Fruit fly (Drosophila melanogaster) whole organism, embryonic: ENCODE data around the gene Dhpr.

Source experiments
- Abd-B ChIP-seq: fragments of 200-800 bp; sonication (Bioruptor generic); optimal IDR thresholded peaks from 2 replicates; lab custom pipeline; 2018; ENCODE audit warnings: missing biosample characterization, mild to moderate bottlenecking, missing genetic modification characterization, moderate library complexity
- Blimp-1 ChIP-seq: fragments of 200-800 bp; sonication (Bioruptor generic); optimal IDR thresholded peaks from 3 replicates; lab custom pipeline; 2018; ENCODE audit warnings: missing biosample characterization, missing genetic modification characterization, mild to moderate bottlenecking, moderate library complexity, missing genetic modification reagents
- CG10267 ChIP-seq: fragments of 200-800 bp; sonication (Bioruptor generic); optimal IDR thresholded peaks from 2 replicates; lab custom pipeline; 2018; ENCODE audit warnings: missing biosample characterization, mild to moderate bottlenecking, missing genetic modification characterization, moderate library complexity
- CG10274 ChIP-seq: fragments of 200-800 bp; sonication (Bioruptor generic); optimal IDR thresholded peaks from 3 replicates; lab custom pipeline; 2017; ENCODE audit warnings: missing biosample characterization, mild to moderate bottlenecking, missing genetic modification characterization
- CG12219 ChIP-seq: fragments of 200-800 bp; sonication (Bioruptor generic); optimal IDR thresholded peaks from 3 replicates; lab custom pipeline; 2018; ENCODE audit warnings: missing biosample characterization, mild to moderate bottlenecking, missing genetic modification characterization
- CG1233 ChIP-seq: fragments of 200-800 bp; sonication (Bioruptor generic); optimal IDR thresholded peaks from 4 replicates; lab custom pipeline; 2018; ENCODE audit warnings: missing biosample characterization, mild to moderate bottlenecking, missing genetic modification characterization
- CG13894 ChIP-seq: fragments of 200-800 bp; sonication (Bioruptor generic); optimal IDR thresholded peaks from 3 replicates; lab custom pipeline; 2018; ENCODE audit warnings: missing biosample characterization, mild to moderate bottlenecking, missing genetic modification characterization, moderate library complexity
- CG15514 ChIP-seq: fragments of 200-800 bp; sonication (Bioruptor generic); optimal IDR thresholded peaks from 3 replicates; lab custom pipeline; 2017; ENCODE audit warnings: missing biosample characterization, missing genetic modification characterization, mild to moderate bottlenecking, moderate library complexity, missing genetic modification reagents
- CG1603 ChIP-seq: fragments of 200-800 bp; sonication (Bioruptor generic); optimal IDR thresholded peaks from 2 replicates; lab custom pipeline; 2019; ENCODE audit warnings: missing biosample characterization, mild to moderate bottlenecking, missing genetic modification characterization, moderate library complexity
- CG16863 ChIP-seq: fragments of 200-800 bp; sonication (Bioruptor generic); optimal IDR thresholded peaks from 3 replicates; lab custom pipeline; 2016; ENCODE audit warnings: missing biosample characterization, missing genetic modification characterization
- CG17359 ChIP-seq: fragments of 200-800 bp; sonication (Bioruptor generic); optimal IDR thresholded peaks from 3 replicates; lab custom pipeline; 2018; ENCODE audit warnings: missing biosample characterization, mild to moderate bottlenecking, missing genetic modification characterization, moderate library complexity
- CG18599 ChIP-seq: fragments of 200-800 bp; sonication (Bioruptor generic); optimal IDR thresholded peaks from 3 replicates; lab custom pipeline; 2017; ENCODE audit warnings: missing biosample characterization, missing genetic modification characterization, mild to moderate bottlenecking, moderate library complexity, missing genetic modification reagents
- CG2678 ChIP-seq: fragments of 200-800 bp; sonication (Bioruptor generic); optimal IDR thresholded peaks from 3 replicates; lab custom pipeline; 2019; ENCODE audit warnings: missing biosample characterization, mild to moderate bottlenecking, missing genetic modification characterization, moderate library complexity
- CG2712 ChIP-seq: fragments of 200-800 bp; optimal IDR thresholded peaks from 3 replicates; lab custom pipeline; 2019; ENCODE audit warnings: missing biosample characterization, mild to moderate bottlenecking, missing genetic modification characterization, moderate library complexity
- CG31441 ChIP-seq: fragments of 200-800 bp; sonication (Bioruptor generic); IDR thresholded peaks from 2 replicates; pipeline ENCODE4 v1.3.6; 2022; ENCODE audit warnings: missing biosample characterization, missing genetic modification characterization
- CG3726 ChIP-seq: fragments of 200-800 bp; sonication (Bioruptor generic); IDR thresholded peaks from 3 replicates; pipeline ENCODE4, ENCODE4 v1.3.6; 2022; ENCODE audit warnings: missing biosample characterization, missing genetic modification characterization
- CG6254 ChIP-seq: fragments of 200-800 bp; sonication (Bioruptor generic); optimal IDR thresholded peaks from 3 replicates; lab custom pipeline; 2017; ENCODE audit warnings: mild to moderate bottlenecking, missing biosample characterization, missing genetic modification reagents, missing genetic modification characterization
- CG6683 ChIP-seq: fragments of 200-800 bp; sonication (Bioruptor generic); optimal IDR thresholded peaks from 2 replicates; lab custom pipeline; 2017; ENCODE audit warnings: missing biosample characterization, mild to moderate bottlenecking, missing genetic modification characterization, missing genetic modification reagents
- CG7556 ChIP-seq: fragments of 200-800 bp; sonication (Bioruptor generic); optimal IDR thresholded peaks from 2 replicates; lab custom pipeline; 2017; ENCODE audit warnings: missing biosample characterization, mild to moderate bottlenecking, missing genetic modification characterization
- CHES-1-like ChIP-seq: fragments of 200-800 bp; sonication (Bioruptor generic); optimal IDR thresholded peaks from 2 replicates; lab custom pipeline; 2016; ENCODE audit warnings: missing biosample characterization, missing genetic modification characterization
- CoRest ChIP-seq: fragments of 200-800 bp; sonication (Bioruptor generic); optimal IDR thresholded peaks from 3 replicates; lab custom pipeline; 2018; ENCODE audit warnings: missing biosample characterization, mild to moderate bottlenecking, missing genetic modification characterization, moderate library complexity
- D19B ChIP-seq: fragments of 200-800 bp; sonication (Bioruptor generic); optimal IDR thresholded peaks from 2 replicates; lab custom pipeline; 2017; ENCODE audit warnings: missing biosample characterization, mild to moderate bottlenecking, missing genetic modification characterization
- Dbx ChIP-seq: fragments of 200-800 bp; sonication (Bioruptor generic); IDR thresholded peaks from 3 replicates; pipeline ENCODE4 v1.3.6; 2022; ENCODE audit warnings: missing biosample characterization, missing genetic modification characterization
- Deaf1 ChIP-seq: fragments of 200-800 bp; optimal IDR thresholded peaks from 3 replicates; lab custom pipeline; 2019; ENCODE audit warnings: missing biosample characterization, mild to moderate bottlenecking, missing genetic modification characterization, moderate library complexity
- E2f1 ChIP-seq: fragments of 200-800 bp; sonication (Bioruptor generic); IDR thresholded peaks from 2 replicates; pipeline ENCODE4 v1.3.6; 2022; ENCODE audit warnings: missing biosample characterization, missing genetic modification characterization
- ERR ChIP-seq: fragments of 200-800 bp; sonication (Bioruptor generic); optimal IDR thresholded peaks from 2 replicates; lab custom pipeline; 2016; ENCODE audit warnings: missing biosample characterization, missing genetic modification characterization
- Hr78 ChIP-seq, 2 experiments: fragments of 200-800 bp in 1 of 2; fragments of >200 bp in 1 of 2; sonication (Bioruptor generic) in 1 of 2; optimal IDR thresholded peaks; 2 replicates each; lab custom pipeline; 2017 to 2019; ENCODE audit warnings: missing biosample characterization in 2 of 2, missing genetic modification characterization in 2 of 2, mild to moderate bottlenecking in 1 of 2, moderate library complexity in 1 of 2
- Myb ChIP-seq: fragments of 200-800 bp; sonication (Bioruptor generic); optimal IDR thresholded peaks from 2 replicates; lab custom pipeline; 2016; ENCODE audit warnings: missing biosample characterization, missing genetic modification characterization
- Oaz ChIP-seq: fragments of 200-800 bp; sonication (Bioruptor generic); IDR thresholded peaks from 2 replicates; pipeline ENCODE4 v1.3.6; 2022; ENCODE audit warnings: missing biosample characterization, missing genetic modification characterization
- Oli ChIP-seq: fragments of 200-800 bp; sonication (Bioruptor generic); optimal IDR thresholded peaks from 2 replicates; lab custom pipeline; 2018; ENCODE audit warnings: missing biosample characterization, mild to moderate bottlenecking, missing genetic modification characterization, moderate library complexity
- Pdp1 ChIP-seq, 2 experiments: fragments of 200-800 bp; sonication (Bioruptor generic); optimal IDR thresholded peaks; 3 replicates each; lab custom pipeline; 2016; ENCODE audit warnings: missing biosample characterization in 2 of 2, missing genetic modification characterization in 2 of 2, mild to moderate bottlenecking in 1 of 2, moderate library complexity in 1 of 2
- Ptx1 ChIP-seq: fragments of 200-800 bp; sonication (Bioruptor generic); IDR thresholded peaks from 2 replicates; pipeline ENCODE4 v1.3.6; 2022; ENCODE audit warnings: missing biosample characterization, missing genetic modification characterization
- Sox100B ChIP-seq: fragments of 200-800 bp; sonication (Bioruptor generic); optimal IDR thresholded peaks from 3 replicates; lab custom pipeline; 2018; ENCODE audit warnings: missing biosample characterization, mild to moderate bottlenecking, missing genetic modification characterization
- Sox102F ChIP-seq: fragments of 200-800 bp; sonication (Bioruptor generic); optimal IDR thresholded peaks from 2 replicates; lab custom pipeline; 2018; ENCODE audit warnings: missing biosample characterization, mild to moderate bottlenecking, missing genetic modification characterization, moderate library complexity
- Sry-δ ChIP-seq: fragments of 200-800 bp; sonication (Bioruptor generic); optimal IDR thresholded peaks from 2 replicates; lab custom pipeline; 2016; ENCODE audit warnings: missing biosample characterization, missing genetic modification characterization
- bsh ChIP-seq, 2 experiments: fragments of 200-800 bp; sonication (Bioruptor generic); optimal IDR thresholded peaks; 2 replicates each; lab custom pipeline; 2017 to 2018; ENCODE audit warnings: mild to moderate bottlenecking in 2 of 2, missing biosample characterization in 2 of 2, missing genetic modification characterization in 2 of 2, moderate library complexity in 1 of 2
- dmrt99B ChIP-seq: fragments of 200-800 bp; sonication (Bioruptor generic); optimal IDR thresholded peaks from 2 replicates; lab custom pipeline; 2018; ENCODE audit warnings: missing biosample characterization, mild to moderate bottlenecking, missing genetic modification characterization, moderate library complexity
- dpn ChIP-seq, 2 experiments: fragments of 200-800 bp; sonication (Bioruptor generic); optimal IDR thresholded peaks; 3 replicates each; lab custom pipeline; 2016; ENCODE audit warnings: missing biosample characterization in 2 of 2, missing genetic modification characterization in 2 of 2
- emc ChIP-seq: fragments of 200-800 bp; sonication (Bioruptor generic); optimal IDR thresholded peaks from 2 replicates; lab custom pipeline; 2016; ENCODE audit warnings: missing biosample characterization, missing genetic modification characterization
- gem ChIP-seq: fragments of 200-800 bp; sonication (Bioruptor generic); optimal IDR thresholded peaks from 2 replicates; lab custom pipeline; 2019; ENCODE audit warnings: missing biosample characterization, mild to moderate bottlenecking, missing genetic modification characterization, moderate library complexity
- gro ChIP-seq: fragments of 200-800 bp; sonication (Bioruptor generic); optimal IDR thresholded peaks from 2 replicates; lab custom pipeline; 2016; ENCODE audit warnings: missing biosample characterization, missing genetic modification characterization
- nmo ChIP-seq: fragments of 200-800 bp; sonication (Bioruptor generic); optimal IDR thresholded peaks from 2 replicates; lab custom pipeline; 2018; ENCODE audit warnings: missing biosample characterization, mild to moderate bottlenecking, missing genetic modification characterization, moderate library complexity
- pb ChIP-seq: fragments of 200-800 bp; sonication (Bioruptor generic); optimal IDR thresholded peaks from 3 replicates; lab custom pipeline; 2016; ENCODE audit warnings: missing biosample characterization, missing genetic modification characterization
- row ChIP-seq: fragments of 200-800 bp; sonication (Bioruptor generic); IDR thresholded peaks from 3 replicates; pipeline ENCODE4 v1.3.6; 2022; ENCODE audit warnings: missing biosample characterization, missing genetic modification characterization
- scrt ChIP-seq: fragments of 200-800 bp; sonication (Bioruptor generic); optimal IDR thresholded peaks from 2 replicates; lab custom pipeline; 2018; ENCODE audit warnings: missing biosample characterization, mild to moderate bottlenecking, missing genetic modification characterization, moderate library complexity
- tio ChIP-seq: fragments of 200-800 bp; sonication (Bioruptor generic); optimal IDR thresholded peaks from 2 replicates; lab custom pipeline; 2017; ENCODE audit warnings: missing biosample characterization, missing genetic modification characterization, inconsistent platforms
- zfh2 ChIP-seq: fragments of 200-800 bp; sonication (Bioruptor generic); optimal IDR thresholded peaks from 2 replicates; lab custom pipeline; 2016; ENCODE audit warnings: missing biosample characterization, missing genetic modification characterization

The Dhpr gene

dm6 chr3L:9127690-9128458 lies 6.5 kb upstream of the Dhpr start (continued):
- TF ChIP-seq CG18599 (GFP tag; lab: Kevin White, UChicago): peak; percentile 77
- TF ChIP-seq Oaz (GFP tag; lab: Robert Waterston, UW): no peak
- TF ChIP-seq Oli (tag; lab: Kevin White, UChicago): peak; percentile 63
- TF ChIP-seq CG13894 (tag; lab: Kevin White, UChicago): peak; percentile 32
- peak in 1 of 2 experiments; percentile 41 for TF ChIP-seq bsh (GFP tag; optimal IDR thresholded peaks at IDR 0.05; lab: Kevin White, UChicago)
- TF ChIP-seq Pdp1 (GFP tag; optimal IDR thresholded peaks at IDR 0.05; lab: Kevin White, UChicago): peak; percentile 74 to 81
- TF ChIP-seq CG12219 (GFP tag; lab: Kevin White, UChicago): peak; percentile 17
- peak; percentile 25 for TF ChIP-seq CG16863
- TF ChIP-seq CHES-1-like (GFP tag; lab: Kevin White, UChicago): peak; percentile 50
- peak; percentile 74 for TF ChIP-seq CG2678
- no peak for TF ChIP-seq Hr78 (GFP tag; optimal IDR thresholded peaks at IDR 0.05; lab: Kevin White, UChicago)
- TF ChIP-seq CG15514: peak; percentile 15
- peak; percentile 58 for TF ChIP-seq gro (GFP tag; lab: Kevin White, UChicago)
- TF ChIP-seq Dbx: no peak
- peak; percentile 56 for TF ChIP-seq Sox100B
- TF ChIP-seq CG2712 (tag; lab: Kevin White, UChicago): peak; percentile 50
- TF ChIP-seq Ptx1 (GFP tag; lab: Robert Waterston, UW): peak; percentile 66
- peak; percentile 14 for TF ChIP-seq D19B
- TF ChIP-seq pb (GFP tag; lab: Kevin White, UChicago): peak; percentile 46
- peak; percentile 40 for TF ChIP-seq zfh2
- TF ChIP-seq Myb (GFP tag; lab: Kevin White, UChicago): peak; percentile 39
- TF ChIP-seq dpn (GFP tag; optimal IDR thresholded peaks at IDR 0.05; lab: Kevin White, UChicago): peak; percentile 60 to 66
- peak; percentile 56 for TF ChIP-seq CoRest
- peak; percentile 29 for TF ChIP-seq Sox102F (GFP tag; lab: Kevin White, UChicago)
- TF ChIP-seq dmrt99B: peak; percentile 71
- no peak for TF ChIP-seq ERR (GFP tag; lab: Kevin White, UChicago)
- peak; percentile 48 for TF ChIP-seq emc
- no peak for TF ChIP-seq CG6683 (GFP tag; lab: Kevin White, UChicago)
- TF ChIP-seq scrt (GFP tag; lab: Kevin White, UChicago): peak; percentile 18
- TF ChIP-seq CG7556 (GFP tag; lab: Kevin White, UChicago): peak; percentile 50
- TF ChIP-seq Blimp-1 (GFP tag; lab: Kevin White, UChicago): peak; percentile 30
- peak; percentile 44 for TF ChIP-seq CG17359 (tag; lab: Kevin White, UChicago)
- TF ChIP-seq nmo: peak; percentile 55
- TF ChIP-seq Deaf1 (tag; lab: Kevin White, UChicago): peak; percentile 83
- peak; percentile 46; the same call in 1 of the 2 replicates for TF ChIP-seq CG31441 (GFP tag; lab: Robert Waterston, UW)
- TF ChIP-seq tio (GFP tag; lab: Kevin White, UChicago): peak; percentile 59
- TF ChIP-seq E2f1 (GFP tag; lab: Robert Waterston, UW): peak; percentile 38; the same call in 1 of the 2 replicates
- TF ChIP-seq CG10267: peak; percentile 11
- TF ChIP-seq CG3726: 0 out of 3 replicates have a peak, but pooled peaks have one; percentile 41
- TF ChIP-seq row: peak; percentile 62
- peak; percentile 51 for TF ChIP-seq CG1603
- peak; percentile 8 for TF ChIP-seq CG10274
- TF ChIP-seq Sry-δ: peak; percentile 2
- TF ChIP-seq CG1233: peak; percentile 37
- peak; percentile 15 for TF ChIP-seq Abd-B (GFP tag; lab: Kevin White, UChicago)
- no peak for TF ChIP-seq CG6254 (GFP tag; lab: Kevin White, UChicago)
- TF ChIP-seq gem: peak; percentile 71
